Worm (Caenorhabditis elegans): ENCODE data around the gene ZK686.5.
A peak's percentile ranks its signal among the peaks of the same experiment; 100 is the strongest.

Gene ZK686.5

ce11 chrIII:7722999-7723398 is 44.3 kb downstream of the ZK686.5 start:
- TF ChIP-seq madf-8 (GFP tag; conservative IDR thresholded peaks at IDR 0.05), result no peak
- peak; percentile 49; the same call in 1 of the 2 replicates for TF ChIP-seq hsf-1 (GFP tag; IDR thresholded peaks at IDR 0.05)
- no peak for TF ChIP-seq die-1 (tag; optimal IDR thresholded peaks at IDR 0.05)
- TF ChIP-seq C17E4.6 (GFP tag; IDR thresholded peaks at IDR 0.05), result no peak
- peak; percentile 14 for TF ChIP-seq atf-7 (tag; optimal IDR thresholded peaks at IDR 0.05)
- no peak for TF ChIP-seq hlh-12 (tag; optimal IDR thresholded peaks at IDR 0.05)
- TF ChIP-seq lag-1 (GFP tag; IDR thresholded peaks at IDR 0.05), result no peak
- TF ChIP-seq ceh-27 (GFP tag; optimal IDR thresholded peaks at IDR 0.05), result peak; percentile 16
- TF ChIP-seq snpc-4 (GFP tag; optimal IDR thresholded peaks at IDR 0.05), result no peak
- TF ChIP-seq snpc-4 (tag; optimal IDR thresholded peaks at IDR 0.05), result no peak

DNA sequence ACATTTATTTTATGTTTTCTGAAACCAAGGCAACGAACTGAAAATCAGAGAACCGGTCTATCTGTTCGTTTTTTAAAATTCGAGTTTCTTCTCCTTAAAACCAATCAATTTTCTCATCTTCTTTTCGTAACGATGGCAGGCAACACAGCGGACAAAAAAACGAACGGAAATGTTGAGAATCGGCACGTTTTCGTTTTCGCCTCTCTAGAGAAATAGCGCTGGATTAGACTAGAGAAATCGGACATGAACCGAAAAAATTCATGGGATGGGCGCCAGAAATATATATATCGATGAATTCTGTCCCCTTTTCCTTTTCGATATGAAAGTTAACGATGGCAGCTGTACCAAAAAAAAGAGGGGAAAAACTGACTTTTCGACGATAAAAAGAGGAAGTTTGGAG is 44.9 kb downstream of the ZK686.5 start:
- TF ChIP-seq cebp-1 (GFP tag; IDR thresholded peaks at IDR 0.05), result no peak
- TF ChIP-seq cebp-1 (tag; optimal IDR thresholded peaks at IDR 0.05), result peak; percentile 17
- TF ChIP-seq snpc-3.4 (tag; optimal IDR thresholded peaks at IDR 0.05), result no peak
- no peak for TF ChIP-seq gei-17 (GFP tag; optimal IDR thresholded peaks at IDR 0.05)
- peak; percentile 34 for TF ChIP-seq somi-1 (GFP tag; optimal IDR thresholded peaks at IDR 0.05)
- no peak for TF ChIP-seq ceh-40 (GFP tag; IDR thresholded peaks at IDR 0.05)
- TF ChIP-seq lin-40 (tag; optimal IDR thresholded peaks at IDR 0.05), result peak; percentile 33
- TF ChIP-seq ceh-91 (GFP tag; IDR thresholded peaks at IDR 0.05), result no peak
- no peak for TF ChIP-seq F49E8.2 (tag; optimal IDR thresholded peaks at IDR 0.05; ENCODE audit: insufficient read depth)

DNA sequence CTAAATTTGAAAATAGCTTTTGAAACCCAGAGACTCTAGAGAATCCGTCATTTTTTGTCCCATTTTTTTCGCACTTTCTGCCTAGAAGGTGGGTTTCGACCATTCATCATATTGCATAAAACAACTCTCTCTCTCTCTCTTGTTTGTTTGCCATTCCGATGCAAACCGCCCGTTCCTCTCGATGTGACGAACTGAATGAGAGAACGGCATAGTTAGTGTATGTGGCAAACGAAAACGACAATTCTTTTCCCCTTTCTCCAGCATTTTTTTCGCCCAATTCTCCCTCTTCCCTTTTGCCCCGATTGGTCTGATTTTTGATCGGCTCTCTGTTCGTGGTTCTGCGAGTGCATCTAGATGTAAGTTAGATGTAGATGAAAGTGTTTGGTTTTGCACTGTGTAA is 45.8 kb downstream of the ZK686.5 start:
- TF ChIP-seq ZK185.1 (tag; optimal IDR thresholded peaks at IDR 0.05; ENCODE audit: poor library complexity, severe bottlenecking) (peak; percentile 3), Y53G8AR.9 (GFP tag; conservative IDR thresholded peaks at IDR 0.05) (0 out of 2 replicates have a peak, but pooled peaks have one; percentile 14), K11D2.4 (GFP tag; IDR thresholded peaks at IDR 0.05) (0 out of 2 replicates have a peak, but pooled peaks have one; percentile 19), F10E7.11 (tag; optimal IDR thresholded peaks at IDR 0.05) (no peak), mxl-1 (tag; optimal IDR thresholded peaks at IDR 0.05) (no peak)

- TF ChIP-seq let-526 (GFP tag; IDR thresholded peaks at IDR 0.05), result peak; percentile 41; the same call in 1 of the 2 replicates
- peak; percentile 53; the same call in 1 of the 2 replicates for TF ChIP-seq lin-26 (GFP tag; IDR thresholded peaks at IDR 0.05)
- TF ChIP-seq F22D6.2 (tag; optimal IDR thresholded peaks at IDR 0.05), result no peak
- peak; percentile 21 for TF ChIP-seq chd-7 (tag; optimal IDR thresholded peaks at IDR 0.05)
- TF ChIP-seq B0336.3 (GFP tag; IDR thresholded peaks at IDR 0.05), result no peak
- TF ChIP-seq dox-1 (GFP tag; IDR thresholded peaks at IDR 0.05), result peak; percentile 6; the same call in 1 of the 2 replicates
- TF ChIP-seq C06A6.2 (GFP tag; conservative IDR thresholded peaks at IDR 0.05), result peak; percentile 40; the same call in 1 of the 2 replicates
- TF ChIP-seq lin-54 (GFP tag; optimal IDR thresholded peaks at IDR 0.05), result peak; percentile 6
- no peak for TF ChIP-seq F49E8.2 (tag; optimal IDR thresholded peaks at IDR 0.05; ENCODE audit: insufficient read depth)
- peak; percentile 44; the same call in 1 of the 2 replicates for TF ChIP-seq pbrm-1 (GFP tag; IDR thresholded peaks at IDR 0.05)
- peak; percentile 13 for TF ChIP-seq madf-10 (tag; optimal IDR thresholded peaks at IDR 0.05)
- peak; percentile 87 for TF ChIP-seq nfyb-1 (GFP tag; IDR thresholded peaks at IDR 0.05)
- peak; percentile 35 for TF ChIP-seq repo-1 (tag; optimal IDR thresholded peaks at IDR 0.05)
- no peak for TF ChIP-seq ets-4 (GFP tag; optimal IDR thresholded peaks at IDR 0.05)
- peak; percentile 72; the same call in 1 of the 2 replicates for TF ChIP-seq zfh-2 (GFP tag; conservative IDR thresholded peaks at IDR 0.05)
- TF ChIP-seq K11D2.4 (GFP tag; IDR thresholded peaks at IDR 0.05), result 0 out of 2 replicates have a peak, but pooled peaks have one; percentile 55
- peak; percentile 63 for TF ChIP-seq somi-1 (GFP tag; optimal IDR thresholded peaks at IDR 0.05)
- peak; percentile 21; the same call in 1 of the 2 replicates for TF ChIP-seq hmg-1.2 (GFP tag; IDR thresholded peaks at IDR 0.05)
- peak; percentile 50 for TF ChIP-seq K12H6.12 (tag; optimal IDR thresholded peaks at IDR 0.05)
- no peak for TF ChIP-seq snpc-4 (GFP tag; optimal IDR thresholded peaks at IDR 0.05)
- peak in 1 of 4 experiments; percentile 2 for TF ChIP-seq snpc-4 (tag; optimal IDR thresholded peaks at IDR 0.05)
- TF ChIP-seq lin-40 (tag; optimal IDR thresholded peaks at IDR 0.05), result no peak
- TF ChIP-seq ccch-3 (GFP tag; optimal IDR thresholded peaks at IDR 0.05), result no peak
- 0 out of 2 replicates have a peak, but pooled peaks have one; percentile 28 for TF ChIP-seq cebp-1 (GFP tag; IDR thresholded peaks at IDR 0.05)
- peak; percentile 65 for TF ChIP-seq cebp-1 (tag; optimal IDR thresholded peaks at IDR 0.05)
- no peak for TF ChIP-seq ztf-26 (tag; optimal IDR thresholded peaks at IDR 0.05)
- peak; percentile 42 for TF ChIP-seq attf-5 (GFP tag; optimal IDR thresholded peaks at IDR 0.05)
These were observed 46.5 kb downstream of the ZK686.5 start for ce11 chrIII:7720861-7721260.
